Worm (Caenorhabditis elegans): ENCODE results near the gene dnc-3.

DNA sequence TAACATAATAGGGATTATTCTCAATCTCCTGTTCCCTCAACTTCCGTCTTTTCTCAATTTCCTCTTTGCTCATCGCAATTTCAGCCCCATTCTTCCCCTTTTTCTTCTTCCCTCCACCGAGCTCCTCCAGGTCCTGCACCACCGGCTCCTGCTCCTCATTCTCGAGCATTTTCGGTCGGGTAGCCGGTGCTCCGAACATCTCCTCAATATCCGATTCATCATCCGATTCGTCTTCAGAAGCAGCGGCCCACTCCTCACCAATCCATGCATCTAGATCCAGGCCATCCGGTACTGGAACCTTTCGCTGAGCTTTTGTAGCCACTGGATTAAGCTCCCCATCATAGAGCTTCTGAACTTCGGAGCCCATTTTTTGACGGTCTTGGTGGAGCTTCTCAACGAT, 13.4 kb upstream of the dnc-3 start:
- TF ChIP-seq him-1 (tag; optimal IDR thresholded peaks at IDR 0.05): no peak
- no peak for TF ChIP-seq W03F9.2 (tag; optimal IDR thresholded peaks at IDR 0.05)
- TF ChIP-seq dao-5 (tag; optimal IDR thresholded peaks at IDR 0.05): no peak

Data from whole organism, L4/young adult.